Worm (Caenorhabditis elegans) whole organism, late embryonic: ENCODE measurements around the gene eor-2.

Experiments
- C38D4.7 ChIP-seq: fragments of 200-800 bp; sonication (Bioruptor generic); optimal IDR thresholded peaks from 2 replicates; lab custom pipeline; 2018; ENCODE audit warnings: mild to moderate bottlenecking, missing genetic modification characterization, moderate library complexity, missing compliant biosample characterization
- K02D7.2 ChIP-seq: sonication (generic microtip); optimal IDR thresholded peaks from 2 replicates; lab custom pipeline; 2017; ENCODE audit warnings: mild to moderate bottlenecking, missing genetic modification characterization, missing compliant biosample characterization
- K09A11.1 ChIP-seq: sonication (generic microtip); optimal IDR thresholded peaks from 2 replicates; lab custom pipeline; 2017; ENCODE audit warnings: antibody characterized with exemption, mild to moderate bottlenecking, missing genetic modification characterization, missing compliant biosample characterization; ENCODE audit not compliant: insufficient read depth
- Y22D7AL.16 ChIP-seq: sonication (generic microtip); optimal IDR thresholded peaks from 2 replicates; lab custom pipeline; 2016; ENCODE audit warnings: missing genetic modification characterization, missing compliant biosample characterization
- ahr-1 ChIP-seq: sonication (generic microtip); optimal IDR thresholded peaks from 2 replicates; lab custom pipeline; 2016; ENCODE audit warnings: missing genetic modification characterization, missing compliant biosample characterization
- ama-1 ChIP-seq: fragments of 150-350 bp; optimal IDR thresholded peaks from 2 replicates; lab custom pipeline; 2014
- ceh-14 ChIP-seq: sonication (generic microtip); optimal IDR thresholded peaks from 2 replicates; lab custom pipeline; 2016; ENCODE audit warnings: missing genotype, missing genetic modification characterization, missing compliant biosample characterization
- ceh-18 ChIP-seq: sonication (generic microtip); optimal IDR thresholded peaks from 2 replicates; lab custom pipeline; 2016; ENCODE audit warnings: missing genetic modification characterization, missing compliant biosample characterization
- ceh-19 ChIP-seq: fragments of 200-800 bp; sonication (Bioruptor generic); optimal IDR thresholded peaks from 2 replicates; lab custom pipeline; 2018; ENCODE audit warnings: mild to moderate bottlenecking, missing genetic modification characterization, missing compliant biosample characterization
- ceh-2 ChIP-seq: sonication (generic microtip); optimal IDR thresholded peaks from 2 replicates; lab custom pipeline; 2016; ENCODE audit warnings: missing genotype, missing genetic modification characterization, missing compliant biosample characterization
- ceh-22 ChIP-seq: sonication (generic microtip); optimal IDR thresholded peaks from 2 replicates; lab custom pipeline; 2017; ENCODE audit warnings: missing biosample characterization, missing genetic modification characterization
- ceh-31 ChIP-seq: sonication (generic microtip); optimal IDR thresholded peaks from 2 replicates; lab custom pipeline; 2016; ENCODE audit warnings: missing genetic modification characterization, missing compliant biosample characterization
- ceh-34 ChIP-seq: sonication (generic microtip); optimal IDR thresholded peaks from 2 replicates; lab custom pipeline; 2016; ENCODE audit warnings: mild to moderate bottlenecking, missing genetic modification characterization, missing compliant biosample characterization
- ceh-48 ChIP-seq: sonication (generic microtip); optimal IDR thresholded peaks from 2 replicates; lab custom pipeline; 2016; ENCODE audit warnings: missing genetic modification characterization, inconsistent platforms, missing compliant biosample characterization
- ceh-6 ChIP-seq: fragments of 200-800 bp; sonication (Bioruptor generic); optimal IDR thresholded peaks from 2 replicates; lab custom pipeline; 2018; ENCODE audit warnings: mild to moderate bottlenecking, missing genetic modification characterization, missing compliant biosample characterization
- ceh-9 ChIP-seq: sonication (generic microtip); optimal IDR thresholded peaks from 2 replicates; lab custom pipeline; 2016; ENCODE audit warnings: mild to moderate bottlenecking, missing genetic modification characterization, inconsistent platforms, missing compliant biosample characterization
- che-1 ChIP-seq: sonication (generic microtip); optimal IDR thresholded peaks from 2 replicates; lab custom pipeline; 2016; ENCODE audit warnings: mild to moderate bottlenecking, missing genetic modification characterization, missing compliant biosample characterization
- dve-1 ChIP-seq: sonication (generic microtip); optimal IDR thresholded peaks from 2 replicates; lab custom pipeline; 2017; ENCODE audit warnings: antibody characterized with exemption, mild to moderate bottlenecking, missing genetic modification characterization, missing compliant biosample characterization
- elt-2 ChIP-seq: sonication (generic microtip); optimal IDR thresholded peaks from 2 replicates; lab custom pipeline; 2016; ENCODE audit warnings: missing genetic modification reagents, missing genetic modification characterization, missing compliant biosample characterization
- elt-4 ChIP-seq: sonication (generic microtip); optimal IDR thresholded peaks from 2 replicates; lab custom pipeline; 2016; ENCODE audit warnings: missing genetic modification characterization, missing compliant biosample characterization
- fkh-10 ChIP-seq: fragments of 150-350 bp; optimal IDR thresholded peaks from 2 replicates; lab custom pipeline; 2014; ENCODE audit warnings: missing biosample characterization, missing genetic modification reagents, missing genetic modification characterization
- gmeb-2 ChIP-seq: sonication (generic microtip); optimal IDR thresholded peaks from 2 replicates; lab custom pipeline; 2016; ENCODE audit warnings: missing genetic modification characterization, inconsistent platforms, missing compliant biosample characterization
- hlh-13 ChIP-seq: fragments of 200-800 bp; sonication (Bioruptor generic); optimal IDR thresholded peaks from 2 replicates; lab custom pipeline; 2018; ENCODE audit warnings: mild to moderate bottlenecking, missing genetic modification characterization, missing compliant biosample characterization
- hlh-30 ChIP-seq: sonication (generic microtip); optimal IDR thresholded peaks from 2 replicates; lab custom pipeline; 2017; ENCODE audit warnings: antibody characterized with exemption, missing genetic modification characterization, missing compliant biosample characterization; ENCODE audit not compliant: insufficient read depth
- hlh-8 ChIP-seq: sonication (generic microtip); optimal IDR thresholded peaks from 2 replicates; lab custom pipeline; 2016; ENCODE audit warnings: missing genotype, missing genetic modification characterization, missing compliant biosample characterization
- lin-11 ChIP-seq: fragments of 200-800 bp; sonication (Bioruptor generic); optimal IDR thresholded peaks from 2 replicates; lab custom pipeline; 2018; ENCODE audit warnings: mild to moderate bottlenecking, missing genetic modification characterization, missing compliant biosample characterization
- madf-2 ChIP-seq: sonication (generic microtip); optimal IDR thresholded peaks from 2 replicates; lab custom pipeline; 2017; ENCODE audit warnings: missing genetic modification characterization, missing compliant biosample characterization
- mec-3 ChIP-seq: sonication (generic microtip); optimal IDR thresholded peaks from 2 replicates; lab custom pipeline; 2016; ENCODE audit warnings: borderline replicate concordance, missing genetic modification characterization, missing compliant biosample characterization
- nfya-1 ChIP-seq: sonication (generic microtip); optimal IDR thresholded peaks from 2 replicates; lab custom pipeline; 2017; ENCODE audit warnings: missing genetic modification characterization, mild to moderate bottlenecking, missing compliant biosample characterization, antibody characterized with exemption, moderate library complexity
- nhr-11 ChIP-seq: fragments of 150-350 bp; optimal IDR thresholded peaks from 2 replicates; lab custom pipeline; 2014; ENCODE audit warnings: missing biosample characterization, missing genetic modification characterization
- nhr-232 ChIP-seq: sonication (generic microtip); optimal IDR thresholded peaks from 2 replicates; lab custom pipeline; 2016; ENCODE audit warnings: missing genetic modification characterization, missing compliant biosample characterization
- npax-4 ChIP-seq: sonication (generic microtip); optimal IDR thresholded peaks from 2 replicates; lab custom pipeline; 2016; ENCODE audit warnings: missing genetic modification characterization, missing compliant biosample characterization
- odd-2 ChIP-seq: sonication (generic microtip); optimal IDR thresholded peaks from 2 replicates; lab custom pipeline; 2017; ENCODE audit warnings: antibody characterized with exemption, mild to moderate bottlenecking, missing genetic modification characterization, missing compliant biosample characterization
- pag-3 ChIP-seq: sonication (generic microtip); optimal IDR thresholded peaks from 2 replicates; lab custom pipeline; 2016; ENCODE audit warnings: missing compliant biosample characterization, missing genetic modification characterization, borderline replicate concordance
- pax-1 ChIP-seq: fragments of 150-350 bp; optimal IDR thresholded peaks from 2 replicates; lab custom pipeline; 2014; ENCODE audit warnings: missing biosample characterization, missing genetic modification characterization
- pha-4 ChIP-seq: fragments of 150-350 bp; optimal IDR thresholded peaks from 2 replicates; lab custom pipeline; 2018; ENCODE audit warnings: missing biosample characterization, missing genetic modification reagents, missing genetic modification characterization
- pqm-1 ChIP-seq: sonication (generic microtip); optimal IDR thresholded peaks from 2 replicates; lab custom pipeline; 2016; ENCODE audit warnings: missing genetic modification characterization, missing compliant biosample characterization
- pros-1 ChIP-seq: fragments of 150-350 bp; optimal IDR thresholded peaks from 2 replicates; lab custom pipeline; 2014; ENCODE audit warnings: missing biosample characterization, missing genetic modification reagents, missing genetic modification characterization
- ref-2 ChIP-seq: sonication (generic microtip); optimal IDR thresholded peaks from 2 replicates; lab custom pipeline; 2016; ENCODE audit warnings: missing genetic modification characterization, missing compliant biosample characterization
- rnt-1 ChIP-seq: sonication (generic microtip); optimal IDR thresholded peaks from 2 replicates; lab custom pipeline; 2016; ENCODE audit warnings: missing genetic modification characterization, missing compliant biosample characterization
- sdc-2 ChIP-seq: sonication (generic microtip); optimal IDR thresholded peaks from 2 replicates; lab custom pipeline; 2016; ENCODE audit warnings: missing genotype, missing genetic modification characterization, missing compliant biosample characterization
- sox-2 ChIP-seq: fragments of 200-800 bp; sonication (Bioruptor generic); IDR thresholded peaks from 2 replicates; pipeline ENCODE4 v1.3.6; 2022; ENCODE audit warnings: missing genetic modification reagents, missing genetic modification characterization, missing compliant biosample characterization
- sox-4 ChIP-seq: sonication (generic microtip); optimal IDR thresholded peaks from 2 replicates; lab custom pipeline; 2017; ENCODE audit warnings: mild to moderate bottlenecking, missing genetic modification characterization, inconsistent platforms, missing compliant biosample characterization
- syd-9 ChIP-seq: sonication (generic microtip); optimal IDR thresholded peaks from 2 replicates; lab custom pipeline; 2016; ENCODE audit warnings: mild to moderate bottlenecking, missing genetic modification characterization, moderate library complexity, missing compliant biosample characterization
- tbx-2 ChIP-seq: sonication (generic microtip); optimal IDR thresholded peaks from 2 replicates; lab custom pipeline; 2016; ENCODE audit warnings: missing genetic modification characterization, missing compliant biosample characterization
- tbx-7 ChIP-seq: sonication (generic microtip); optimal IDR thresholded peaks from 2 replicates; lab custom pipeline; 2016; ENCODE audit warnings: missing genotype, missing genetic modification characterization, missing compliant biosample characterization
- ttx-3 ChIP-seq: sonication (generic microtip); optimal IDR thresholded peaks from 2 replicates; lab custom pipeline; 2016; ENCODE audit warnings: missing genetic modification reagents, missing genetic modification characterization, missing compliant biosample characterization
- unc-42 ChIP-seq: sonication (generic microtip); optimal IDR thresholded peaks from 2 replicates; lab custom pipeline; 2016; ENCODE audit warnings: missing genotype, missing genetic modification characterization, missing compliant biosample characterization
- unc-55 ChIP-seq: sonication (generic microtip); optimal IDR thresholded peaks from 2 replicates; lab custom pipeline; 2017; ENCODE audit warnings: missing biosample characterization, missing genetic modification reagents, missing genetic modification characterization
- unc-86 ChIP-seq: sonication (generic microtip); optimal IDR thresholded peaks from 2 replicates; lab custom pipeline; 2016; ENCODE audit warnings: missing genetic modification characterization, missing compliant biosample characterization

Gene eor-2

ce11 chrX:14649224-14649623 lies 46.4 kb downstream of the eor-2 start:
- no peak for TF ChIP-seq nhr-11
- no peak for TF ChIP-seq sox-4
- no peak for TF ChIP-seq elt-2 (tag; lab: Kevin White, UChicago)
- peak; percentile 2 for TF ChIP-seq ceh-48 (tag; lab: Kevin White, UChicago)
- no peak for TF ChIP-seq sdc-2 (tag; lab: Kevin White, UChicago)
- TF ChIP-seq syd-9, result no peak
- no peak for TF ChIP-seq ceh-34 (tag; lab: Kevin White, UChicago)
- no peak for TF ChIP-seq nhr-232
- TF ChIP-seq ceh-31 (tag; lab: Kevin White, UChicago), result peak; percentile 50
- peak; percentile 40 for TF ChIP-seq ceh-6 (GFP tag; lab: Kevin White, UChicago)
- TF ChIP-seq pqm-1, result no peak
- no peak for TF ChIP-seq elt-4
- no peak for TF ChIP-seq unc-86 (tag; lab: Kevin White, UChicago)
- TF ChIP-seq sox-2 (GFP tag; lab: Robert Waterston, UW), result no peak
- TF ChIP-seq ref-2, result no peak
- no peak for TF ChIP-seq unc-55 (GFP tag; lab: Kevin White, UChicago)
- TF ChIP-seq hlh-8 (tag; lab: Kevin White, UChicago), result no peak
- TF ChIP-seq odd-2 (tag; lab: Kevin White, UChicago), result no peak
- no peak for TF ChIP-seq madf-2 (tag; lab: Kevin White, UChicago)
- no peak for TF ChIP-seq dve-1 (tag; lab: Kevin White, UChicago)
- peak; percentile 44 for TF ChIP-seq ceh-14
- no peak for TF ChIP-seq ttx-3 (tag; lab: Kevin White, UChicago)
- no peak for TF ChIP-seq hlh-30
- no peak for TF ChIP-seq Y22D7AL.16
- TF ChIP-seq unc-42, result peak; percentile 100
- peak; percentile 62 for TF ChIP-seq fkh-10 (GFP tag; lab: Kevin White, UChicago)
- no peak for TF ChIP-seq ceh-19
- no peak for TF ChIP-seq ahr-1
- no peak for TF ChIP-seq pag-3 (tag; lab: Kevin White, UChicago)

- TF ChIP-seq ref-2 (no peak), unc-42 (peak; percentile 57), pros-1 (tag; lab: Kevin White, UChicago) (no peak)
Observed at ce11 chrX:14652058-14652457, 49.2 kb downstream of the eor-2 start.

ce11 chrX:14653486-14653885 lies 50.7 kb downstream of the eor-2 start:
- no peak for TF ChIP-seq K09A11.1 (tag; lab: Kevin White, UChicago)
- TF ChIP-seq unc-86 (tag; lab: Kevin White, UChicago), result no peak
- peak; percentile 18 for TF ChIP-seq tbx-2 (tag; lab: Kevin White, UChicago)
- TF ChIP-seq ref-2, result peak; percentile 10
- no peak for TF ChIP-seq ceh-9 (tag; lab: Kevin White, UChicago)
- TF ChIP-seq nhr-232, result no peak
- no peak for TF ChIP-seq pros-1 (tag; lab: Kevin White, UChicago)
- TF ChIP-seq tbx-7 (tag; lab: Kevin White, UChicago), result no peak
- TF ChIP-seq dve-1 (tag; lab: Kevin White, UChicago), result no peak
- no peak for TF ChIP-seq ceh-2
- TF ChIP-seq unc-42, result no peak
- peak; percentile 52 for TF ChIP-seq rnt-1 (tag; lab: Kevin White, UChicago)
- TF ChIP-seq nfya-1 (tag; lab: Kevin White, UChicago), result peak; percentile 16
- peak; percentile 64 for TF ChIP-seq unc-55 (GFP tag; lab: Kevin White, UChicago)
- no peak for TF ChIP-seq ceh-22
- no peak for TF ChIP-seq che-1 (tag; lab: Kevin White, UChicago)
- TF ChIP-seq ceh-14, result no peak
- TF ChIP-seq hlh-13 (GFP tag; lab: Kevin White, UChicago), result no peak
- TF ChIP-seq lin-11 (tag; lab: Kevin White, UChicago), result no peak
- TF ChIP-seq pha-4 (tag; lab: Kevin White, UChicago), result no peak
- TF ChIP-seq mec-3 (tag; lab: Kevin White, UChicago), result no peak
- no peak for TF ChIP-seq npax-4
- no peak for TF ChIP-seq Y22D7AL.16
- TF ChIP-seq K02D7.2 (tag; lab: Kevin White, UChicago), result no peak
- TF ChIP-seq elt-4, result no peak
- TF ChIP-seq ama-1 (lab: Kevin White, UChicago), result no peak
- no peak for TF ChIP-seq pax-1 (tag; lab: Kevin White, UChicago)
- no peak for TF ChIP-seq ceh-19
- no peak for TF ChIP-seq ttx-3 (tag; lab: Kevin White, UChicago)
- no peak for TF ChIP-seq gmeb-2 (tag; lab: Kevin White, UChicago)
- TF ChIP-seq fkh-10 (GFP tag; lab: Kevin White, UChicago), result no peak
- peak; percentile 60 for TF ChIP-seq ceh-18 (tag; lab: Kevin White, UChicago)
- TF ChIP-seq ahr-1, result no peak
- no peak for TF ChIP-seq C38D4.7 (GFP tag; lab: Kevin White, UChicago)
